Fruit fly (Drosophila melanogaster): ENCODE data around the gene Nsun2.

The Nsun2 gene

DNA sequence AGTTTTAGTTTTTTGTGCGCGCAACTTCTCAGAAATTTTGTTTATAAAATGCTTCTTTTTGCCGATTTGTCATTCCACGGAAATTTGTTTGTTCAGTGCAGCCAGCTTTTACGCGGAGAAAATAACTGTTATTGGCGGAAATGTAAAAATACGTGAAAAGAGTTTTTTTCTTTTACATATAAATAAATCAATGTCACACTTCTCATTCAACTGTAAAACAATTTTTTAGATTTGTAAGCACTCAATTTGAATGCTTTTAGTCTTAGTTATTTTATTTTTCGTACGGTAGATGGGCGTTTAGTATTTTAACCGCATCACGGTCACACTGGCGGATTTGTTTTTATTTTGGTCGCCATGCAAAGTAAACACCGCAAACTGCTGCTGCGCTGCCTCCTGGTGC, 9.4 kb downstream of the Nsun2 start, which contains the start of the genes Xpac and brn:
Gene Xpac (minus strand): TSS at position 66 of the 400 bp plus-strand sequence.
Gene brn (plus strand): TSS at position 211 of the 400 bp plus-strand sequence.
- TF ChIP-seq EcR (GFP tag; optimal IDR thresholded peaks at IDR 0.05) (no peak), pan (optimal IDR thresholded peaks at IDR 0.05) (no peak), CG8478 (optimal IDR thresholded peaks at IDR 0.05) (no peak), psq (optimal IDR thresholded peaks at IDR 0.05) (no peak), usp (GFP tag; optimal IDR thresholded peaks at IDR 0.05) (no peak), Dll (optimal IDR thresholded peaks at IDR 0.05) (no peak)

DNA sequence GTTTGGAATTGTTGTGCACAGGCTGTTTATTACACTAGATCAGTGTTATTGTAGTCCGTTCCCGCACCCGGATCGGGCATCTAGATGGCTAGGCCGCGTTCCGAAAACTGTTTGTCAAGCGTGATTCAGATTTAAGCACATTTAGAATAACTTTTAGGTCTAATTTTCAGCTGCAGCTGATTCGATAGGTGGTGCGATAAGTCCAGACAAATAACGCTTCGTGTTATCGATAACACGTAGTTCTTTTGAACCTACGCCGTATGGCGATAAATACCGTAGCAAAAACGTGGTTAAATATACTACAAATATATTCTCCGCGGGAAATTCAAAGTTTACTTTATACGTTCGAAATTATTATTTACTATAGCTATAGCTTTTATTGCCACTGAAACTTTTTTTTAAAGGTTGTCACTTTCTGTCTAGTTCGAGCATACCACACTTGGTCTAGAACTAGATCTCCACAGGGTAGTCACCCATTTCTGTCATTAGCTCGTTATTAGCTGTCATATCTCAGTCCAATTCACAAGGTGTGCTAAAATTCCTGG, 12.6 kb downstream of the Nsun2 start, which contains the start of the genes Cmtr1 and CG15375:
Gene Cmtr1 (minus strand): TSS at position 208 of the 545 bp plus-strand sequence.
Gene CG15375 (plus strand): TSS at position 495 of the 545 bp plus-strand sequence.
- TF ChIP-seq usp (GFP tag; optimal IDR thresholded peaks at IDR 0.05) (no peak), pan (optimal IDR thresholded peaks at IDR 0.05) (no peak), CG8478 (optimal IDR thresholded peaks at IDR 0.05) (no peak), psq (optimal IDR thresholded peaks at IDR 0.05) (no peak), Dll (optimal IDR thresholded peaks at IDR 0.05) (no peak)

DNA sequence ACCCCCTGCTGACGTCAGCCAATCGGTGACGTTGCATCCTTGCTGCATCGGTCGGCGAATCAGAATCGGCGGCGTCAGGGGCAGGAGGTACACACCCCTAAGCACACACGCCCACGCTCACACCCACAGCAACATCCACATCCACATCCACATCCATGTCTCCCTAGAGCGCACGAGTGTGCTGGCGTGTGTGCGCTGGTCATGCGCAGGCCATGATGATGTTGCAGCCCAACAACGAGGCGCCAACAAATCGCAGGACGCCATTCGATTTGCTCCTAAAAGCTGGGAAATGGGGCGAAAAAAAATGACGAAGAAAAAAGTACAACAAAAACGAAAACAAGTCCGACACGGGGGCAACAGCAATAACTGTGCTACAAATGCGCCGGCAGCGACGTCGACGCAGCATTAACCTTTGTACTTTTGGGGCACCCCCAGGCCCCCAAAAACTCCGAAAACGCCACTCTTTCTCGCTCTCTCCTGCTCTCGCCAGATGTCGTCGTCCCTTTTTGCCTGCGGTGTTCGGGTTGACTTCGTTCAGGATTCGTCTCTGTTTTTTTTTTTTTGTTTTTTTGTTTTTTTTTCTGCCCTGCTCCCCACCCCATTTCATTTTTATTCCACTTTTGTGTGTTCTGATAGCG, 24.4 kb downstream of the Nsun2 start:
- TF ChIP-seq Dll (optimal IDR thresholded peaks at IDR 0.05) = no peak
- no peak for TF ChIP-seq pan (optimal IDR thresholded peaks at IDR 0.05)
- TF ChIP-seq usp (GFP tag; optimal IDR thresholded peaks at IDR 0.05) = no peak
- no peak for TF ChIP-seq psq (optimal IDR thresholded peaks at IDR 0.05)
- TF ChIP-seq EcR (GFP tag; optimal IDR thresholded peaks at IDR 0.05) = no peak
- TF ChIP-seq CG8478 (optimal IDR thresholded peaks at IDR 0.05) = no peak

DNA sequence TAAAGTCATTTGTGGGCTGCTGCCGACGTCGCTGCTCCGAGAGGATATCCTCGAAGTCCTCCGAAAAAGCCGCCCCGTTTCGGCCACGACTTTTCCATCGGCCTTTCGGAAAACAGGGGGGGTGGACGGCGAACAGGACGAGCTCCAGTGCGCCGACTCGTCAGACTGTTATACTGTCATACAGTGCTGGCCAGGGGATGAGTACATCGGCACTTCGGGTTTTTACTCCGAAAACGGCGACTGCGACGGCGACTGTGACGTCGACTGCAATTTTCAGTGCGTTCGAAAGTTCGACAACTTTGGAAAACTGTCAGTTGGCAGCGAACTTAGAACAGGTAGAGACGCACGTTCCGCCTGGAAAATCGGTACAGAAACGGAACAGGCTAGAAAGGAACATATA, 38.1 kb downstream of the Nsun2 start, which contains the start of gene CG43689:
Gene CG43689 (plus strand): TSS at position 314 of the 400 bp plus-strand sequence.
- TF ChIP-seq EcR (GFP tag; optimal IDR thresholded peaks at IDR 0.05) (no peak), usp (GFP tag; optimal IDR thresholded peaks at IDR 0.05) (no peak), Dll (optimal IDR thresholded peaks at IDR 0.05) (no peak)

DNA sequence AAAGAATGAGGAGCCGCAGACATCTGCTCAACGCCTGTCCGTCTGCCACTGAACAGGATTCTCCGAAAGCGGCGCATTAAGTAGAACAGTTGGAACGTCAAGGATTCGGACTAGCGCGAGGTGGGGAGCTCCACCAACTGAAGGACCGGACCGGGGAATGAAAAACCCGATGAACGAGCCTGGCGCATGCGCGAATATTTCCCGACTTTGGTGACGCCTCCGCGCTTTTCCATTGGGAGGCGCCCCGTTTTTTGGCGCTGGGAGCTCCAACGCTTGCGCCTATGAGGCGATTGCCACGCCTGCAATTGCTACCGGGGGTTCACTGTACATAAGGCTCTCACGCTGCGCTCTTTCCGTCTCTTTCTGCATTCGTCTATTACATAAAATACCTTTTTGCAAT, 52.0 kb downstream of the Nsun2 start:
- TF ChIP-seq CG8478 (optimal IDR thresholded peaks at IDR 0.05) (no peak), usp (GFP tag; optimal IDR thresholded peaks at IDR 0.05) (no peak), pan (optimal IDR thresholded peaks at IDR 0.05) (no peak), psq (optimal IDR thresholded peaks at IDR 0.05) (no peak), EcR (GFP tag; optimal IDR thresholded peaks at IDR 0.05) (no peak), Dll (optimal IDR thresholded peaks at IDR 0.05) (no peak)

Measured in whole organism.